Worm (Caenorhabditis elegans) whole organism, dauer: Measurements from ENCODE around the gene ZK546.19.
"Not testable (repeated sequence)": the region's sequence is repeated elsewhere in the genome, so short reads cannot be mapped to it uniquely, and the experiment has no call there.

Experiments used
- unc-62 ChIP-seq: sonication (generic microtip); optimal IDR thresholded peaks from 2 replicates; lab custom pipeline; 2017; ENCODE audit warnings: missing biosample characterization, missing genetic modification reagents, missing genetic modification characterization

Gene ZK546.19

ce11 chrII:4925198-4925764 lies 16.2 kb upstream of the ZK546.19 start, which contains the start of gene aagr-2:
Gene aagr-2 (minus strand): TSS chrII:4925248.
- no peak for TF ChIP-seq unc-62 (GFP tag; lab: Kevin White, UChicago)

DNA sequence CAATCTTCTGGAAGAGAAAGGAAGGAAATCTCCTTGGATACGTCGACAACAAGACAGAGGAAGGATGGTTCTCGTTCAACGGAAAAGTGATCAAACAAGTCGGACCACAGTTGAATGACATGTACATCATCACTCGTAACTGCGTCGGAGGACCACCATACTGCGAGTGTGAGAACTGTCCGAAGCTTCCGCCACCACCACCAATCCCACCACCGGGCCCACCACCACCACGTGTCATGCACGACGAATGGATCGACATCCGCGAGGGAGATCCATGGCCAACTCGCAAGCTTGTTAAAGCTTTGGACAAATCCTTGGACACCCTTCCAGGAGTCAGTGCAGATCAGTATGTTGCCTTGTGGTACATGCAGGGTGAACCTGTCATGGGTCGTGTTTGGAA lies 10.2 kb upstream of the ZK546.19 start:
- no peak for TF ChIP-seq unc-62 (GFP tag; lab: Kevin White, UChicago)

DNA sequence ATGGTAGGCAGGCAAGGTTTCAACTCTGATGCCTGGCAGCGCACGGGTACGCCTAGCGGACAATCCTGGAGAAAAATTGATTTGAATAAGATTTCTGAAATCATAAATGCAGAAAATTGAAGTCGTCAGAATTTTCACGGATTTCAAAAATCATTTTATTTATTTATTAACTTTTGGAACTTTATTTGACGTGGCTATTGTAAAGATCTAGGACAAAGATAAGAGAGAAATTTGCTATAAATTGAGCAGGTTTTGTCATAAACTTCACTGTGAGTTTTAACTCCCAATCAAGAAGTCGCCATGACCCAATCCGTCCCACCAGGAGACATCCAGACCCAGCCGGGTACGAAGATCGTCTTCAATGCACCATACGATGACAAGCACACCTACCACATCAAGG lies 8.8 kb upstream of the ZK546.19 start, which contains the start of gene msp-152:
Gene msp-152 (plus strand): TSS at position 301 of the 400 bp plus-strand sequence.
- not testable (repeated sequence) for TF ChIP-seq unc-62 (GFP tag; lab: Kevin White, UChicago)

- no peak for TF ChIP-seq unc-62 (GFP tag; lab: Kevin White, UChicago)
Observed at ce11 chrII:4934954-4935353, 6.6 kb upstream of the ZK546.19 start, which contains the start of gene gst-30. Gene gst-30 (minus strand): TSS chrII:4935054.

ce11 chrII:4935518-4935917 lies 6.0 kb upstream of the ZK546.19 start, which contains the start of gene ZK546.5:
Gene ZK546.5 (plus strand): TSS chrII:4935818.
- TF ChIP-seq unc-62 (GFP tag; lab: Kevin White, UChicago), result no peak

DNA sequence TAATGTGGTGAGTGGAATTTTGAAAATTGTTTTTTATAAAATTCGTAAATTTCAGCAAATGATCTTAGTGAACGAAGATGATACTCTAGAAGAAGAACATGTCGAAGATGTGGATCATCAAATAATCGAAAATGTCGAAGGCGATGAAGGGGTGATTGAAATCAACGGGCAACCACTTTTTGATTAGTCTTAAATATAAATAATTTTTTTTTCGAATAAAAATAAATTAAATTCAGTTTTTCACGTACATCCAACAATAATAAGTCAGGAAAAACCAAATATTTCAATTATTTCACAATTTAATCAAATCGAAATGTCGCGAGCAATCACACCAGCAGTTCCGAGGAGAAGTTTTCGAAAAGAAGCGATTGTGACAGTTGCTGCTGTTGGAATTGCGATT lies 3.8 kb upstream of the ZK546.19 start, which contains the start of gene ZK546.4:
Gene ZK546.4 (plus strand): TSS at position 301 of the 400 bp plus-strand sequence.
- no peak for TF ChIP-seq unc-62 (GFP tag; lab: Kevin White, UChicago)

- TF ChIP-seq unc-62 (GFP tag; lab: Kevin White, UChicago), result no peak
Observed at ce11 chrII:4941050-4941449, 476 bp upstream of the ZK546.19 start, which contains the start of gene cblc-1. Gene cblc-1 (minus strand): TSS chrII:4941150.

DNA sequence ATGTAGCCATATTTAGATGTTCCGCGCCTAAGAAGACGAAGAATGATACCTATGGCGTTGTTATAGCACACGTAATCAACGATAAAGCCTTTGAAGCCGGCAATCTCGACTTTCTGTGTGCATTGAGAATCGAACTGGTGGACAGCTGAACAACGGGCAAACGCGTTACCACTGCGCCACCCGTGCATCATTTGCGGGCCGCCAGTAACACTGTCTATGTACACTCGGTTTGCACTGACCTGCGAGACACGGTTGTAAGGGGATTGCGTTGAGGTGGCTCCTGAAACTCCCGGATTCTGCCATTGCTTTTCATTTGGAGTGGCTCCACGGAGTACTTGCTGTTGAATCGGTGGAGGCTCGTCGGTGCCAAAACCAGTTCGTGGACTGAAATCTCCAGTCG lies 871 bp downstream of the ZK546.19 start:
- no peak for TF ChIP-seq unc-62 (GFP tag; lab: Kevin White, UChicago)

- no peak for TF ChIP-seq unc-62 (GFP tag; lab: Kevin White, UChicago)
Observed at ce11 chrII:4942829-4943228, 1.3 kb downstream of the ZK546.19 start.

ce11 chrII:4943849-4944248 lies 2.3 kb downstream of the ZK546.19 start, which contains the start of gene mdt-4:
Gene mdt-4 (minus strand): TSS chrII:4943949.
- TF ChIP-seq unc-62 (GFP tag; lab: Kevin White, UChicago), result no peak

DNA sequence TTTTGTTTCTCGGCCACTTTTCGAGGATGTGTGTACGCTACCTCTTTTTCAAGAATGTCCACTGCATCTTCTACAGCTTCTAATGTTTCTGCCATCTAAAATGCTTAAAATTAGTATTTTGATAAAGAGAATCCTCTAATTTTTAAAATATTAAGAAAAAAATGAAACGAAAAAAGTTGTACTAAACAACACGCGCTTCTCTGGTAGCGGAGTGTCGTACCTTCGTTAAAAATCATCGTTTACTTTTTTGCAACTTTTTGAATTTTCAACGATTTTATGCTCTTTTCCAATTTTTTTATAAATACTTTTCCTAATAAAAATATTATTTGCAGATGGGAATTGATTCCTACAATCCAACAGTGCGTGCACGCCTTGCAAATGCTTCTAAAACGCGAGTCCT lies 4.2 kb downstream of the ZK546.19 start, which contains the start of the genes gldi-11 and ZK546.2:
Gene gldi-11 (minus strand): TSS at position 95 of the 400 bp plus-strand sequence.
Gene ZK546.2 (plus strand): TSS at position 333 of the 400 bp plus-strand sequence.
- no peak for TF ChIP-seq unc-62 (GFP tag; lab: Kevin White, UChicago)

DNA sequence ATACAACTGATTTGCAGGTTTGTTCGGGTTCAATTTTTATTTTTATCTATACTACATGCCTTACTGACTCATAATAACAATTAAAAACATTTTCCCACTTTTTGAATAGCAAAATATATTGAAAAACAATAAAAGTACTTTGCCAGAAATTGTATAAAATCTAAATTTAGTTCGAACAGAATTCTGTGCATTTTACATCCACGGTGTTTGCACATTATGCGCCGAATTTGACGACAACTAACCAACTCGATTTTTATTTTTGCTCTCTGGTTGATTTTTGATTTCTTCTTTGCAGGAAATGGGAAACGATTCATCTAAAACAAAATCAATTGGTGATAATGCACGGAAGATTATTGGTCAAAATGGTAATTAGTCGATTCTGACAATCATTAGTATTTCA lies 5.2 kb downstream of the ZK546.19 start:
- TF ChIP-seq unc-62 (GFP tag; lab: Kevin White, UChicago), result no peak

- no peak for TF ChIP-seq unc-62 (GFP tag; lab: Kevin White, UChicago)
Observed at ce11 chrII:4948118-4948517, 6.6 kb downstream of the ZK546.19 start.

DNA sequence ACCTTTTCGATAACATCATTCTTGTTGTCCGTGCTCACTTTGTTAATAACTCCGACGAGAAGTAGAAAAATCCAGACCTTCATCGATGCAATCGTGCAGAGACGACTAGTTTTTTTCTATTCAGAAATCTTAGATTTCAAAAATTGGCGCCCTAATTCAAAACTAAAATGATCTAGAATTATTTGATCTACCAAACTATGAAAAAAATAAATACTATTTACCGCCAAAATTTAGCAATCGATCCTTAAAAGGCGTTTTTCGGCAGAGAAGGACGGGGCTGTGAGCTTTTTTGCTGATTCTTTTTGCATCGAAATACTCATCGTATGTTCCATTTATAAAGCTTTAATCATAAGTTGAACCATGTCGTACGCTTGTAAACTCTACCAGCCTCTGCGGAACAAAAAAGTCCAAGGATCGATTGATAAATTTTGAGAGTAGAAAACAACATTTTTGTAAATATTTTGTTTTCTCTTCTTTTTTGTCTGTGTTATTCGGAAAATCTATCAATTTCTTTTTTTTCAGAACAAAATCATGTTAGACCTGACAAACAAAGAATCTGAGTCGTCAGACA lies 7.9 kb downstream of the ZK546.19 start, which contains the start of the genes try-1 and zyg-12:
Gene try-1 (minus strand): TSS at position 148 of the 571 bp plus-strand sequence.
Gene zyg-12 (plus strand): TSS at position 521 of the 571 bp plus-strand sequence.
- no peak for TF ChIP-seq unc-62 (GFP tag; lab: Kevin White, UChicago)

DNA sequence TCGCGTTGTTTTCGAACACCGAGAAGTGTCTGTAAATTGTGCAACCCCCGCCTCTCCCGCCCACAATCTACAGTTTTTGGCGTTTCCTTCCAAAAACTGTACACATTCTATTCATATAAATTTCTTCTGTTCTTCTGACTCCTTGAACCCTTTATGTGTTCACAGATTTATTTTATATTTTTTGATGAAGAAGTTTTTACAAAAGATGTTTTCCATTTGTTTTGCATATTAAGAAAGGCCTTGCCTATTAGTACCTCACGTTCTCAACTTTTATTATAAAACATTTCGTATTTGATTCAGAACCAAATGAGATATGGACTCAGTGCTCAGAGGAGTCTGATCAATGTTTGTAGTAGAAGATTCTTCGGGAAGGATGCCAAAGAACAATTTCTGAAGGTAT lies 11.8 kb downstream of the ZK546.19 start, which contains the start of gene ndx-3:
Gene ndx-3 (plus strand): TSS at position 301 of the 400 bp plus-strand sequence.
- no peak for TF ChIP-seq unc-62 (GFP tag; lab: Kevin White, UChicago)
